Fruit fly (Drosophila melanogaster) whole organism, prepupa: ENCODE measurements around the gene CG6163.

Source experiments
- Blimp-1 ChIP-seq: fragments of 200-800 bp; sonication (Bioruptor generic); optimal IDR thresholded peaks from 3 replicates; lab custom pipeline; 2017; ENCODE audit warnings: missing biosample characterization, missing genetic modification characterization, mild to moderate bottlenecking, moderate library complexity, missing genetic modification reagents
- CG10631 ChIP-seq: fragments of 200-800 bp; sonication (Bioruptor generic); optimal IDR thresholded peaks from 2 replicates; lab custom pipeline; 2016; ENCODE audit warnings: missing biosample characterization, missing genetic modification characterization
- CG10669 ChIP-seq: fragments of 200-800 bp; sonication (Bioruptor generic); optimal IDR thresholded peaks from 3 replicates; lab custom pipeline; 2018; ENCODE audit warnings: missing biosample characterization, mild to moderate bottlenecking, missing genetic modification characterization, moderate library complexity
- CG11294 ChIP-seq: fragments of 200-800 bp; sonication (Bioruptor generic); IDR thresholded peaks from 2 replicates; pipeline ENCODE4 v1.3.6; 2022; ENCODE audit warnings: missing biosample characterization, missing genetic modification characterization
- CG11902 ChIP-seq: fragments of 200-800 bp; sonication (Bioruptor generic); optimal IDR thresholded peaks from 3 replicates; lab custom pipeline; 2016; ENCODE audit warnings: missing biosample characterization, missing genetic modification characterization
- CG15336 ChIP-seq: fragments of 200-800 bp; sonication (Bioruptor generic); IDR thresholded peaks from 2 replicates; pipeline ENCODE4 v1.3.6; 2022; ENCODE audit warnings: missing biosample characterization, missing genetic modification characterization
- CG1621 ChIP-seq: fragments of 200-800 bp; sonication (Bioruptor generic); optimal IDR thresholded peaks from 3 replicates; lab custom pipeline; 2018; ENCODE audit warnings: missing biosample characterization, mild to moderate bottlenecking, missing genetic modification characterization
- CG16779 ChIP-seq: fragments of 200-800 bp; sonication (Bioruptor generic); optimal IDR thresholded peaks from 3 replicates; lab custom pipeline; 2017; ENCODE audit warnings: missing biosample characterization, mild to moderate bottlenecking, missing genetic modification characterization
- CG3032 ChIP-seq: fragments of 200-800 bp; optimal IDR thresholded peaks from 2 replicates; lab custom pipeline; 2019; ENCODE audit warnings: missing biosample characterization, mild to moderate bottlenecking, missing genetic modification characterization, moderate library complexity
- CG31627 ChIP-seq: fragments of 200-800 bp; sonication (Bioruptor generic); optimal IDR thresholded peaks from 3 replicates; lab custom pipeline; 2016; ENCODE audit warnings: missing biosample characterization, missing genetic modification characterization
- CG32006 ChIP-seq: fragments of 200-800 bp; sonication (Bioruptor generic); optimal IDR thresholded peaks from 3 replicates; lab custom pipeline; 2017; ENCODE audit warnings: missing biosample characterization, mild to moderate bottlenecking, missing genetic modification characterization
- CG34406 ChIP-seq: fragments of 200-800 bp; sonication (Bioruptor generic); optimal IDR thresholded peaks from 3 replicates; lab custom pipeline; 2016; ENCODE audit warnings: missing biosample characterization, missing genetic modification characterization
- CG3919 ChIP-seq: fragments of 200-800 bp; sonication (Bioruptor generic); optimal IDR thresholded peaks from 3 replicates; lab custom pipeline; 2016; ENCODE audit warnings: missing biosample characterization, missing genetic modification characterization
- CG4318 ChIP-seq: fragments of 200-800 bp; sonication (Bioruptor generic); optimal IDR thresholded peaks from 3 replicates; lab custom pipeline; 2017; ENCODE audit warnings: missing biosample characterization, mild to moderate bottlenecking, missing genetic modification characterization
- CG6163 ChIP-seq: fragments of 200-800 bp; sonication (Bioruptor generic); IDR thresholded peaks from 3 replicates; pipeline ENCODE4 v1.3.6; 2022; ENCODE audit warnings: missing biosample characterization, missing genetic modification characterization
- CG6276 ChIP-seq: fragments of 200-800 bp; sonication (Bioruptor generic); optimal IDR thresholded peaks from 2 replicates; lab custom pipeline; 2017; ENCODE audit warnings: missing biosample characterization, mild to moderate bottlenecking, missing genetic modification characterization
- CG6792 ChIP-seq: fragments of 200-800 bp; sonication (Bioruptor generic); optimal IDR thresholded peaks from 3 replicates; lab custom pipeline; 2016; ENCODE audit warnings: missing biosample characterization, missing genetic modification characterization
- CG6808 ChIP-seq: fragments of 200-800 bp; sonication (Bioruptor generic); optimal IDR thresholded peaks from 3 replicates; lab custom pipeline; 2017; ENCODE audit warnings: missing biosample characterization, missing genetic modification characterization, mild to moderate bottlenecking, moderate library complexity, missing genetic modification reagents
- CG7368 ChIP-seq: fragments of 200-800 bp; sonication (Bioruptor generic); optimal IDR thresholded peaks from 3 replicates; lab custom pipeline; 2016; ENCODE audit warnings: missing biosample characterization, missing genetic modification characterization
- CG8119 ChIP-seq: fragments of 200-800 bp; sonication (Bioruptor generic); IDR thresholded peaks from 3 replicates; pipeline ENCODE4 v1.3.6; 2022; ENCODE audit warnings: missing biosample characterization, missing genetic modification characterization
- CG8632 ChIP-seq: fragments of 200-800 bp; sonication (Bioruptor generic); optimal IDR thresholded peaks from 3 replicates; lab custom pipeline; 2016; ENCODE audit warnings: missing biosample characterization, missing genetic modification characterization
- CG9139 ChIP-seq: fragments of 200-800 bp; sonication (Bioruptor generic); optimal IDR thresholded peaks from 3 replicates; lab custom pipeline; 2017; ENCODE audit warnings: missing biosample characterization, mild to moderate bottlenecking, missing genetic modification characterization
- Eip75B ChIP-seq: fragments of 200-800 bp; sonication (Bioruptor generic); optimal IDR thresholded peaks from 3 replicates; lab custom pipeline; 2016; ENCODE audit warnings: missing biosample characterization, missing genetic modification characterization
- Eip93F ChIP-seq: fragments of 200-800 bp; sonication (Bioruptor generic); optimal IDR thresholded peaks from 2 replicates; lab custom pipeline; 2016; ENCODE audit warnings: missing biosample characterization, mild to moderate bottlenecking, missing genetic modification characterization
- Ets21C ChIP-seq: fragments of 200-800 bp; sonication (Bioruptor generic); optimal IDR thresholded peaks from 3 replicates; lab custom pipeline; 2016; ENCODE audit warnings: missing biosample characterization, missing genetic modification characterization
- Ets96B ChIP-seq: fragments of 200-800 bp; optimal IDR thresholded peaks from 2 replicates; lab custom pipeline; 2019; ENCODE audit warnings: missing biosample characterization, mild to moderate bottlenecking, missing genetic modification characterization, moderate library complexity
- Gug ChIP-seq: fragments of 200-800 bp; sonication (Bioruptor generic); IDR thresholded peaks from 2 replicates; pipeline ENCODE4 v1.3.6; 2022; ENCODE audit warnings: missing biosample characterization, missing genetic modification characterization
- Hr38 ChIP-seq: sonication (Bioruptor generic); optimal IDR thresholded peaks from 2 replicates; lab custom pipeline; 2016; ENCODE audit warnings: missing biosample characterization, missing genetic modification characterization
- Hr39 ChIP-seq: fragments of 200-800 bp; sonication (Bioruptor generic); optimal IDR thresholded peaks from 2 replicates; lab custom pipeline; 2016; ENCODE audit warnings: missing biosample characterization, missing genetic modification characterization
- Hr4 ChIP-seq: fragments of 200-800 bp; sonication (Bioruptor generic); optimal IDR thresholded peaks from 3 replicates; lab custom pipeline; 2016; ENCODE audit warnings: missing biosample characterization, missing genetic modification characterization
- OdsH ChIP-seq: fragments of 200-800 bp; sonication (Bioruptor generic); optimal IDR thresholded peaks from 3 replicates; lab custom pipeline; 2016; ENCODE audit warnings: missing biosample characterization, missing genetic modification characterization
- Smox ChIP-seq: fragments of 200-800 bp; sonication (Bioruptor generic); optimal IDR thresholded peaks from 3 replicates; lab custom pipeline; 2016; ENCODE audit warnings: missing biosample characterization, missing genetic modification characterization
- Sox102F ChIP-seq: fragments of 200-800 bp; sonication (Bioruptor generic); optimal IDR thresholded peaks from 2 replicates; lab custom pipeline; 2016; ENCODE audit warnings: missing biosample characterization, mild to moderate bottlenecking, missing genetic modification characterization
- Sox14 ChIP-seq: fragments of 200-800 bp; sonication (Bioruptor generic); optimal IDR thresholded peaks from 3 replicates; lab custom pipeline; 2016; ENCODE audit warnings: missing biosample characterization, missing genetic modification characterization
- achi ChIP-seq: fragments of 200-800 bp; sonication (Bioruptor generic); optimal IDR thresholded peaks from 3 replicates; lab custom pipeline; 2016; ENCODE audit warnings: missing biosample characterization, missing genetic modification characterization
- cyc ChIP-seq: fragments of 200-800 bp; sonication (Bioruptor generic); optimal IDR thresholded peaks from 3 replicates; lab custom pipeline; 2016; ENCODE audit warnings: missing biosample characterization, missing genetic modification characterization
- dac ChIP-seq: fragments of 200-800 bp; sonication (Bioruptor generic); optimal IDR thresholded peaks from 2 replicates; lab custom pipeline; 2017; ENCODE audit warnings: missing biosample characterization, mild to moderate bottlenecking, missing genetic modification characterization
- dsx ChIP-seq: fragments of 200-800 bp; optimal IDR thresholded peaks from 3 replicates; lab custom pipeline; 2019; ENCODE audit warnings: missing biosample characterization, mild to moderate bottlenecking, missing genetic modification characterization, moderate library complexity; ENCODE audit not compliant: poor library complexity, severe bottlenecking
- eg ChIP-seq: fragments of 200-800 bp; sonication (Bioruptor generic); IDR thresholded peaks from 3 replicates; pipeline ENCODE4 v1.3.6; 2022; ENCODE audit warnings: missing biosample characterization, missing genetic modification characterization
- esn ChIP-seq: fragments of 200-800 bp; sonication (Bioruptor generic); optimal IDR thresholded peaks from 2 replicates; lab custom pipeline; 2016; ENCODE audit warnings: missing biosample characterization, mild to moderate bottlenecking, missing genetic modification characterization, moderate library complexity
- fd59A ChIP-seq: fragments of 200-800 bp; sonication (Bioruptor generic); optimal IDR thresholded peaks from 2 replicates; lab custom pipeline; 2017; ENCODE audit warnings: missing biosample characterization, mild to moderate bottlenecking, missing genetic modification characterization, missing genetic modification reagents
- pdm3 ChIP-seq: fragments of 200-800 bp; sonication (Bioruptor generic); optimal IDR thresholded peaks from 3 replicates; lab custom pipeline; 2016; ENCODE audit warnings: missing biosample characterization, missing genetic modification characterization
- spab ChIP-seq: fragments of 200-800 bp; sonication (Bioruptor generic); optimal IDR thresholded peaks from 2 replicates; lab custom pipeline; 2017; ENCODE audit warnings: missing biosample characterization, mild to moderate bottlenecking, missing genetic modification characterization, missing genetic modification reagents
- svp ChIP-seq: fragments of 200-800 bp; sonication (Bioruptor generic); peaks from one replicate; lab custom pipeline; 2016; ENCODE audit warnings: missing biosample characterization, missing genetic modification characterization
- topi ChIP-seq: fragments of 200-800 bp; sonication (Bioruptor generic); optimal IDR thresholded peaks from 3 replicates; lab custom pipeline; 2016; ENCODE audit warnings: missing biosample characterization, missing genetic modification characterization
- vri ChIP-seq: fragments of 200-800 bp; sonication (Bioruptor generic); optimal IDR thresholded peaks from 3 replicates; lab custom pipeline; 2016; ENCODE audit warnings: missing biosample characterization, mild to moderate bottlenecking, missing genetic modification characterization

The CG6163 gene

dm6 chr3L:11349908-11350405, 14.7 kb downstream of the CG6163 start (continued):
- TF ChIP-seq CG6792 (GFP tag; lab: Kevin White, UChicago) (peak; percentile 60), CG11294 (GFP tag; lab: Robert Waterston, UW) (peak; percentile 95), spab (peak; percentile 72), CG10631 (GFP tag; lab: Kevin White, UChicago) (peak; percentile 94), cyc (GFP tag; lab: Kevin White, UChicago) (no peak), Ets21C (GFP tag; lab: Kevin White, UChicago) (no peak), CG3032 (peak; percentile 88), CG16779 (tag; lab: Kevin White, UChicago) (peak; percentile 82), Ets96B (tag; lab: Kevin White, UChicago) (peak; percentile 88), CG32006 (peak; percentile 98), CG34406 (peak; percentile 37), CG1621 (peak; percentile 71), CG4318 (peak; percentile 95), Hr4 (GFP tag; lab: Kevin White, UChicago) (peak; percentile 95), dsx (GFP tag; lab: Kevin White, UChicago) (peak; percentile 67), Hr38 (GFP tag; lab: Kevin White, UChicago) (no peak), fd59A (GFP tag; lab: Kevin White, UChicago) (peak; percentile 74), CG6163 (peak; percentile 88), CG11902 (GFP tag; lab: Kevin White, UChicago) (peak; percentile 4), eg (GFP tag; lab: Robert Waterston, UW) (peak; percentile 94), CG3919 (peak; percentile 83), Sox14 (GFP tag; lab: Kevin White, UChicago) (peak; percentile 83), CG6276 (GFP tag; lab: Kevin White, UChicago) (peak; percentile 95)

DNA sequence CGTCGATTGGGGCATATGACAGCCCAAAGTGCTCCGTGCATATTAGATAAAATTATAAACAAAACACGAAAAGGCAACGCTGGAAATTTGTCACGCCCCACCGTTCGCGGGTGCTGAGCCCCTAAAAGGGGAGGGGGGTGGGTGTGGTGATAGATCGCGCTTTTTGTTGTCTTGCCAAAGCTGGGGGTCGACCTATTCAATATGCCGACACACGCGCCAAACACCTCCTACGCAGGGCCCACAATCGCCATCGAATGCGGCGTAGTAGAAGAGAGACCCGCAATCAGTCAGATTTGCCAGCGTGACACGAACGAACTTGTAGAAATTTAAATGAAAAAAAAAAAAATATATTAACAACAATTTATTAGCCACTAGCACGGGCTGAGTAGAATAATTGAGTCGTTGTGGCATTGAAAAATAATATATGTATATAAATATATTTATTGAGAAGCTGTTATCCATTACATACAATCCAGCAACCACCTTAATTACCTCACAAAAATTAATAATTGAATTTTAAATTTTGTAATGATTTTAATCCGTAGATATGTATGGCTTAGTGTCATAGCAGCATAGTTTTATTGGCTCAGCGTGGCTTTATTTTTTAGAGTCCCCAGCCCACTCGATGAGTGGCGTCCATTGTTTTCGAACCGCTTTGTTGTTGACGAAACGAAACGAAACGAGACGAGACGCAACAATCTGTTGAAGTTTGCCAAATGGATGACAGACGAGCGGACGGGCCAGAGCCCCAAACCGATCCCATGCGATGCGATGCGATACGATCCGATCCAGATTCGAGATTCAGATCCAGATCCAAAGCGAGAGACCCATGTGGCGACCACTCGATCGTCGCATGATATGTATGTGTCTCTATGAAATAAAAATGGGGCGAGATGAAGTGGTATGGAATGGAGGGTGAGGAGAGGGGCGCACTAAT, 15.4 kb downstream of the CG6163 start:
- TF ChIP-seq Sox102F = peak; percentile 56
- TF ChIP-seq achi (GFP tag; lab: Kevin White, UChicago) = peak; percentile 88
- peak; percentile 86 for TF ChIP-seq CG11294 (GFP tag; lab: Robert Waterston, UW)
- TF ChIP-seq CG6276 (GFP tag; lab: Kevin White, UChicago) = peak; percentile 92
- peak; percentile 98 for TF ChIP-seq CG8119 (GFP tag; lab: Robert Waterston, UW)
- TF ChIP-seq OdsH (GFP tag; lab: Kevin White, UChicago) = peak; percentile 81
- TF ChIP-seq CG32006 = peak; percentile 96
- no peak for TF ChIP-seq Ets21C (GFP tag; lab: Kevin White, UChicago)
- TF ChIP-seq CG6808 (GFP tag; lab: Kevin White, UChicago) = peak; percentile 83
- no peak for TF ChIP-seq Hr39 (GFP tag; lab: Kevin White, UChicago)
- peak; percentile 85 for TF ChIP-seq CG10669 (GFP tag; lab: Kevin White, UChicago)
- TF ChIP-seq CG9139 (GFP tag; lab: Kevin White, UChicago) = peak; percentile 80
- peak; percentile 2 for TF ChIP-seq CG31627 (GFP tag; lab: Kevin White, UChicago)
- no peak for TF ChIP-seq Eip93F (GFP tag; lab: Kevin White, UChicago)
- TF ChIP-seq vri (GFP tag; lab: Kevin White, UChicago) = peak; percentile 22
- peak; percentile 39 for TF ChIP-seq CG11902 (GFP tag; lab: Kevin White, UChicago)
- TF ChIP-seq pdm3 = peak; percentile 68
- peak; percentile 57 for TF ChIP-seq svp (GFP tag; lab: Kevin White, UChicago)
- TF ChIP-seq cyc (GFP tag; lab: Kevin White, UChicago) = peak; percentile 16
- TF ChIP-seq CG10631 (GFP tag; lab: Kevin White, UChicago) = peak; percentile 76
- TF ChIP-seq CG8632 (GFP tag; lab: Kevin White, UChicago) = peak; percentile 93
- TF ChIP-seq topi (GFP tag; lab: Kevin White, UChicago) = peak; percentile 35
- TF ChIP-seq Gug = peak; percentile 82
- TF ChIP-seq dsx (GFP tag; lab: Kevin White, UChicago) = peak; percentile 79
- TF ChIP-seq CG7368 (GFP tag; lab: Kevin White, UChicago) = no peak
- TF ChIP-seq dac (GFP tag; lab: Kevin White, UChicago) = peak; percentile 64
- peak; percentile 79 for TF ChIP-seq Hr4 (GFP tag; lab: Kevin White, UChicago)
- peak; percentile 33 for TF ChIP-seq Eip75B (GFP tag; lab: Kevin White, UChicago)
- peak; percentile 69 for TF ChIP-seq esn (GFP tag; lab: Kevin White, UChicago)
- peak; percentile 70 for TF ChIP-seq CG6792 (GFP tag; lab: Kevin White, UChicago)
- TF ChIP-seq CG15336 (GFP tag; lab: Robert Waterston, UW) = peak; percentile 97
- TF ChIP-seq Smox (GFP tag; lab: Kevin White, UChicago) = peak; percentile 44
- TF ChIP-seq spab = peak; percentile 89
- TF ChIP-seq CG4318 = peak; percentile 90
- peak; percentile 63 for TF ChIP-seq Blimp-1 (GFP tag; lab: Kevin White, UChicago)
